Fruit fly (Drosophila melanogaster): Measurements from ENCODE around the gene ppk19.

ppk19 gene

DNA sequence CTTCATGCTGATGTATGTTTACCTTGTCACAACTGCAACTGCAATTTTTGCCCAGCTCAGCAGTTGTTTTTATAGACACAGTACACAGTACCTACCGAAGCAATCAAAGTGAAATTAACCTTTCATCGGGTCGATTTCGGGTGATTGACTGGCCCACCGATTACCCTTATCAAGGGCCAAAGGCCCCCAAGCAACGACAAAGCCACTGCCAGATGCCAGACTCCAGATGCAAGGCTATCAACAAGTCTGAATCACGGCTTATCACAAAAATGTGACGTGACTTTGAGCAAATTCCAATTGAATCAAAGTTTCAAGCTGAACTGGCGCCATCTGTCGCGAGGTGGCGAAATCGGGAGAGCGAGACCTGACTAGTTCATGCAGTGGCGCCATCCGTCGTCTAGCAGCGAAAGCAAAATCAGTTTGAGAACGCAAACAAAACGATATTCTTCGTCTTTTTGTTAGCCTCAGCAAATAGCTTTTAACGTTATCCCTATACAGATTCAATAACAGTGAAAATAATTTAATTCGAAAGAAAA is 44.6 kb downstream of the ppk19 start, which contains the start of gene Obp99b (continued):
- peak; percentile 52 for TF ChIP-seq kni (GFP tag; optimal IDR thresholded peaks at IDR 0.05)
- TF ChIP-seq Poxn (GFP tag; IDR thresholded peaks at IDR 0.05): no peak
- TF ChIP-seq CG6654 (GFP tag; optimal IDR thresholded peaks at IDR 0.05): peak; percentile 73
- TF ChIP-seq Fer3 (tag; optimal IDR thresholded peaks at IDR 0.05): peak; percentile 68
- TF ChIP-seq CG5245 (GFP tag; optimal IDR thresholded peaks at IDR 0.05): peak; percentile 91
- TF ChIP-seq Aef1 (GFP tag; IDR thresholded peaks at IDR 0.05): peak; percentile 58; the same call in 1 of the 3 replicates
- peak; percentile 54 for TF ChIP-seq CG14667 (GFP tag; IDR thresholded peaks at IDR 0.05)
- TF ChIP-seq gt (GFP tag; IDR thresholded peaks at IDR 0.05): peak; percentile 39; the same call in 1 of the 2 replicates
- TF ChIP-seq sim (GFP tag; IDR thresholded peaks at IDR 0.05): peak; percentile 74; the same call in 1 of the 2 replicates
- TF ChIP-seq Dfd (GFP tag; optimal IDR thresholded peaks at IDR 0.05): no peak
- peak; percentile 36 for TF ChIP-seq oc (tag; optimal IDR thresholded peaks at IDR 0.05)
- peak; percentile 67 for TF ChIP-seq CG34376 (GFP tag; optimal IDR thresholded peaks at IDR 0.05)
- peak in 1 of 2 experiments; percentile 43 for TF ChIP-seq insv (GFP tag; optimal IDR thresholded peaks at IDR 0.05)
- TF ChIP-seq CG15269 (tag; optimal IDR thresholded peaks at IDR 0.05): peak; percentile 73
- TF ChIP-seq CG4707 (GFP tag; optimal IDR thresholded peaks at IDR 0.05): peak; percentile 82
- no peak for TF ChIP-seq sna (GFP tag; IDR thresholded peaks at IDR 0.05; ENCODE audit: partially characterized antibody)
- 0 out of 3 replicates have a peak, but pooled peaks have one; percentile 35 for TF ChIP-seq C15 (GFP tag; IDR thresholded peaks at IDR 0.05)
- peak; percentile 82 for TF ChIP-seq CG17802 (tag; optimal IDR thresholded peaks at IDR 0.05)
- TF ChIP-seq CG10274 (GFP tag; optimal IDR thresholded peaks at IDR 0.05): peak; percentile 72
- TF ChIP-seq pita (GFP tag; optimal IDR thresholded peaks at IDR 0.05): no peak
- TF ChIP-seq CG10565 (GFP tag; optimal IDR thresholded peaks at IDR 0.05): peak; percentile 5
- no peak for TF ChIP-seq CG13287 (GFP tag; IDR thresholded peaks at IDR 0.05; ENCODE audit: partially characterized antibody)
- TF ChIP-seq CG7963 (GFP tag; IDR thresholded peaks at IDR 0.05; ENCODE audit: partially characterized antibody): no peak
- peak; percentile 91 for TF ChIP-seq CG1603 (tag; optimal IDR thresholded peaks at IDR 0.05)
- TF ChIP-seq tap (tag; optimal IDR thresholded peaks at IDR 0.05): peak; percentile 46
- peak; percentile 76 for TF ChIP-seq PHDP (tag; optimal IDR thresholded peaks at IDR 0.05)
- no peak for TF ChIP-seq CG16813 (GFP tag; IDR thresholded peaks at IDR 0.05; ENCODE audit: partially characterized antibody)
- no peak for TF ChIP-seq usp (GFP tag; optimal IDR thresholded peaks at IDR 0.05)
- TF ChIP-seq prd (optimal IDR thresholded peaks at IDR 0.05): no peak
- peak; percentile 77 for TF ChIP-seq prd (GFP tag; IDR thresholded peaks at IDR 0.05)
- peak; percentile 8 for TF ChIP-seq CG1647 (GFP tag; optimal IDR thresholded peaks at IDR 0.05)
- TF ChIP-seq croc (GFP tag; conservative IDR thresholded peaks at IDR 0.05): peak; percentile 48; the same call in 2 of the 3 replicates
- peak; percentile 76 for TF ChIP-seq Drgx (GFP tag; IDR thresholded peaks at IDR 0.05)
- TF ChIP-seq Gug (GFP tag; IDR thresholded peaks at IDR 0.05): peak; percentile 53; the same call in 3 of the 4 replicates
- peak; percentile 64 for TF ChIP-seq ems (GFP tag; optimal IDR thresholded peaks at IDR 0.05)
- TF ChIP-seq zen2 (GFP tag; IDR thresholded peaks at IDR 0.05; ENCODE audit: partially characterized antibody): no peak
- no peak for TF ChIP-seq BEAF-32 (GFP tag; optimal IDR thresholded peaks at IDR 0.05)
- peak; percentile 63 for TF ChIP-seq Hmr (GFP tag; optimal IDR thresholded peaks at IDR 0.05)
- no peak for TF ChIP-seq rib (GFP tag; IDR thresholded peaks at IDR 0.05)
- TF ChIP-seq CG15073 (GFP tag; optimal IDR thresholded peaks at IDR 0.05): no peak
- no peak for TF ChIP-seq eve (GFP tag; optimal IDR thresholded peaks at IDR 0.05)
- peak; percentile 59 for TF ChIP-seq Oaz (GFP tag; IDR thresholded peaks at IDR 0.05)
- TF ChIP-seq CG4424 (GFP tag; optimal IDR thresholded peaks at IDR 0.05): peak; percentile 87
- peak; percentile 15 for TF ChIP-seq zf30C (GFP tag; optimal IDR thresholded peaks at IDR 0.05)
- 0 out of 3 replicates have a peak, but pooled peaks have one; percentile 54 for TF ChIP-seq CG11560 (tag; IDR thresholded peaks at IDR 0.05)
- peak; percentile 82 for TF ChIP-seq Side (GFP tag; optimal IDR thresholded peaks at IDR 0.05)
- TF ChIP-seq CG1529 (GFP tag; optimal IDR thresholded peaks at IDR 0.05): peak; percentile 83
- peak; percentile 79 for TF ChIP-seq CG3281 (GFP tag; optimal IDR thresholded peaks at IDR 0.05)
- no peak for TF ChIP-seq hkb (optimal IDR thresholded peaks at IDR 0.05)
- peak; percentile 78 for TF ChIP-seq hkb (GFP tag; IDR thresholded peaks at IDR 0.05)

All from whole organism, embryonic.